Worm (Caenorhabditis elegans) whole organism, L2 larva: ENCODE data around the gene lido-16.

Experiments
- aly-2 ChIP-seq: fragments of 150-350 bp; optimal IDR thresholded peaks from 2 replicates; lab custom pipeline; 2014; ENCODE audit warnings: missing biosample characterization, missing genetic modification characterization
- blmp-1 ChIP-seq: sonication (generic microtip); optimal IDR thresholded peaks from 2 replicates; lab custom pipeline; 2017; ENCODE audit warnings: missing genetic modification characterization, mild to moderate bottlenecking, missing compliant biosample characterization, antibody characterized with exemption, moderate library complexity; ENCODE audit not compliant: insufficient read depth
- mdl-1 ChIP-seq, 2 experiments: fragments of 150-350 bp in 1 of 2; sonication (generic microtip) in 1 of 2; optimal IDR thresholded peaks; 2 replicates each; lab custom pipeline; 2017; ENCODE audit warnings: missing biosample characterization in 2 of 2, missing genetic modification characterization in 2 of 2
- nhr-11 ChIP-seq: fragments of 150-350 bp; optimal IDR thresholded peaks from 2 replicates; lab custom pipeline; 2014; ENCODE audit warnings: missing biosample characterization, missing genetic modification characterization
- nhr-23 ChIP-seq: fragments of 150-350 bp; optimal IDR thresholded peaks from 2 replicates; lab custom pipeline; 2014; ENCODE audit warnings: missing biosample characterization, missing genetic modification reagents, missing genetic modification characterization
- zag-1 ChIP-seq: fragments of 150-350 bp; optimal IDR thresholded peaks from 2 replicates; lab custom pipeline; 2014; ENCODE audit warnings: missing biosample characterization, missing genetic modification characterization
- ztf-1 ChIP-seq: fragments of 200-800 bp; sonication (Bioruptor generic); conservative IDR thresholded peaks from 2 replicates; pipeline ENCODE4 v1.3.6; 2022; ENCODE audit warnings: missing genetic modification characterization, missing compliant biosample characterization
- ztf-4 ChIP-seq: fragments of 150-350 bp; optimal IDR thresholded peaks from 2 replicates; lab custom pipeline; 2014; ENCODE audit warnings: missing biosample characterization, missing genetic modification characterization

DNA sequence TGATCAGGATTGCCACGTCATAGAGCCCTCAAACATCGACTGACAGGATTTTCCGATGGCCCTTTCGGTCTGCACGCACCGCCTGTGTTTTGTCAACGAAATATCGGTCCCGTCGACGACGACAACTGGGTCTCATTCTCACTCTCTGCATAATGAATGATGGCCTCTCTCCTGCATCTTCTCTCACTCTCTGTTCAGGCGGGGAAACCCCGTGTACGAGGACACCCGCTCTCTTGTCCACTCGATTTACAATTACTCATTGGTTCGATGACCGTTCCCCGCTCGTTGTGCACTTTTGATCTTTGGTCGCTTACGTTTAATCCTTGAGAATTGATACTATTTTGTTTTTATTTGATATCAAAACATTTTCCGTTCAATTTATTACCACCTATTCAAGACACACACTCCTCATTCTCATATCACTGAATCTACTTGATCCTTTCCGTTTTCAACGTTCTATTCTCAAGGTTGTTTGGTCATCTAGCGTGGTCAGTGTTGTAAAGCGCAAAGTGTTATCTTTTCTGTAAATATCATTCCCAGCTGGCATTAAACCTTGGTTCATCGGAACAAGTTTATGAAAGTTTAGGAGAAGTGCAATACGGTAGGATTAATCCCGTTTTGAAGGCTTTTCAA, 38.0 kb upstream of the lido-16 start:
- TF ChIP-seq ztf-1 (GFP tag; lab: Robert Waterston, UW): no peak
- no peak for TF ChIP-seq blmp-1 (tag; lab: Kevin White, UChicago)
- TF ChIP-seq aly-2 (tag; lab: Kevin White, UChicago): no peak
- no peak for TF ChIP-seq nhr-11
- TF ChIP-seq nhr-23 (tag; lab: Kevin White, UChicago): no peak
- TF ChIP-seq ztf-4 (tag; lab: Kevin White, UChicago): no peak
- no peak for TF ChIP-seq zag-1
- no peak for TF ChIP-seq mdl-1 (tag; optimal IDR thresholded peaks at IDR 0.05; lab: Kevin White, UChicago)
